Fruit fly (Drosophila melanogaster): Measurements from ENCODE around the gene ppk31.

ppk31 gene

dm6 chr3R:27212979-27213580 lies 50.2 kb downstream of the ppk31 start:
- TF ChIP-seq chinmo (GFP tag; IDR thresholded peaks at IDR 0.05; ENCODE audit: partially characterized antibody) = 0 out of 4 replicates have a peak, but pooled peaks have one; percentile 62
- TF ChIP-seq vfl (GFP tag; optimal IDR thresholded peaks at IDR 0.05) = no peak
- no peak for TF ChIP-seq Oli (tag; optimal IDR thresholded peaks at IDR 0.05)
- peak; percentile 96 for TF ChIP-seq abd-A (tag; optimal IDR thresholded peaks at IDR 0.05)
- TF ChIP-seq vvl (GFP tag; IDR thresholded peaks at IDR 0.05) = peak; percentile 63
- TF ChIP-seq zen (tag; optimal IDR thresholded peaks at IDR 0.05) = no peak
- no peak for TF ChIP-seq ci (GFP tag; IDR thresholded peaks at IDR 0.05)
- TF ChIP-seq CG3726 (GFP tag; IDR thresholded peaks at IDR 0.05) = 0 out of 3 replicates have a peak, but pooled peaks have one; percentile 23
- TF ChIP-seq gro (GFP tag; optimal IDR thresholded peaks at IDR 0.05) = peak; percentile 28
